Fruit fly (Drosophila melanogaster): Measurements from ENCODE around the gene CG17570.

The CG17570 gene

DNA sequence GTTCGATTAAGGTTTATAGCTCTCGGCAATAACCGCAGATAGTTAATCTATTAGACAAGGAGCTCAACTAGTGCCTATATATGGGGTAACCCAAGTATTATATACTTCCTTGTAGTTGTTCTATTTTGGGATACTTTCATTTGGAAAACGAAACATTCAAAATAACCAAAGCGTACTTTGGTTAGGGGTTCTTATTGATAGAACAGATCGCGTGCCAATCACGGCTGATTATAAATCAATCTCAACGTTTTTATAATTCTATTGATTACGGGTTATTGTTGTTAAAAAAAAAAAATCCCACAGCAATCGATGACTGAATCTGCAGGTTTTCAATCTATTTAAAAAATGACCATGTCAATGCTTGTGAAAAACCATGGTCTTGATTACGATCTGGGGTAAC is 7.1 kb downstream of the CG17570 start, which contains the start of gene CG17571:
Gene CG17571, minus strand, starts transcription at position 101 of the 400 bp plus-strand sequence.
- TF ChIP-seq EcR (GFP tag; optimal IDR thresholded peaks at IDR 0.05) = no peak
- TF ChIP-seq Dll (optimal IDR thresholded peaks at IDR 0.05) = no peak
- no peak for TF ChIP-seq usp (GFP tag; optimal IDR thresholded peaks at IDR 0.05)

DNA sequence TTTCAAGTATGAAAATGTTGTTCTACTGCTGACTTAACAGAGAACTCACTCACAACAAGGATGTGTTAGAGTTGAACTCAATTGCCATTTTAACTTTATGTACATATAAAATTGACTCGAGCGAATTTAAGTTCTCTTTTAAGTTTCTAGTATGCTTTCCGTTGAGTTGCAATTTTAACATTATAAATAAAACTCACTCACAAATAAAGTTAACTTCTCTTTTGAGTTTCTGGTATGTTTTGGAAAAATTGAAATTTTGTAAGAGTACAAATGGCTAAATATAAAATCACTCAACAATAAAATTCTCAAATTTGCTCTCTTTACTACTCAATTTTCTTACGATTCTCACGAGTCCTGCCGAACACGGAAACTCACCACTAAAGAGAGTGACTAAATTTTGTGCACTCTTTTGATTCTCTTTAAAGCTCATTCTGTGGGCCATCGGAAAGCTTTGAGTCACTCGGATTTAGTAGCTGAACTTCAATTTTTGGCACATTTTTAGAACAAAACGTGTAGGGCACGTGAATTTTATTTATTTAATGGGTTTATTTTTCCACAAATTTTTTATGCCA is 21.6 kb downstream of the CG17570 start:
- no peak for TF ChIP-seq CG8478 (optimal IDR thresholded peaks at IDR 0.05)
- TF ChIP-seq psq (optimal IDR thresholded peaks at IDR 0.05) = no peak
- no peak for TF ChIP-seq EcR (GFP tag; optimal IDR thresholded peaks at IDR 0.05)
- no peak for TF ChIP-seq usp (GFP tag; optimal IDR thresholded peaks at IDR 0.05)
- no peak for TF ChIP-seq pan (optimal IDR thresholded peaks at IDR 0.05)
- TF ChIP-seq Dll (optimal IDR thresholded peaks at IDR 0.05) = no peak

DNA sequence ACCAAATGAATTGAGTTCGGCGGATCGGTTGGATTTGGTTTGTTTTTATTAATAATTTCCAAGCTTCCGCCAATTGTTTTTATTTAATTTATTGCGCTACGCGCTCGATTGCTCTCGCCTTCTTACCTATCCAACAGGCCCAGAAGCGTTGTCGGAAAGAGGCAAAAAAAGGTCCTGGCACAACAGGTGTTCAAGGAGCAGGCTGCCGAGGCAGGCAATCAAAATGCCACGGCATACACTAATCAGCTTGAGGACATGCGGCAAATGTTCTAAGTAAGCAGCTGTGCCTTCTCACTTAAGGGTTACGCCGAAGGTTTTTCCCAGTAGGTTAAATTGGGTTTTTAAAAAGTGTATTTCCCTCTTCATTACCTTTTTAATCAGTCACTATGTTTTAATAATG is 24.1 kb downstream of the CG17570 start:
- TF ChIP-seq pan (optimal IDR thresholded peaks at IDR 0.05) = no peak
- no peak for TF ChIP-seq Dll (optimal IDR thresholded peaks at IDR 0.05)
- TF ChIP-seq psq (optimal IDR thresholded peaks at IDR 0.05) = no peak
- TF ChIP-seq usp (GFP tag; optimal IDR thresholded peaks at IDR 0.05) = no peak
- no peak for TF ChIP-seq CG8478 (optimal IDR thresholded peaks at IDR 0.05)
- no peak for TF ChIP-seq EcR (GFP tag; optimal IDR thresholded peaks at IDR 0.05)

DNA sequence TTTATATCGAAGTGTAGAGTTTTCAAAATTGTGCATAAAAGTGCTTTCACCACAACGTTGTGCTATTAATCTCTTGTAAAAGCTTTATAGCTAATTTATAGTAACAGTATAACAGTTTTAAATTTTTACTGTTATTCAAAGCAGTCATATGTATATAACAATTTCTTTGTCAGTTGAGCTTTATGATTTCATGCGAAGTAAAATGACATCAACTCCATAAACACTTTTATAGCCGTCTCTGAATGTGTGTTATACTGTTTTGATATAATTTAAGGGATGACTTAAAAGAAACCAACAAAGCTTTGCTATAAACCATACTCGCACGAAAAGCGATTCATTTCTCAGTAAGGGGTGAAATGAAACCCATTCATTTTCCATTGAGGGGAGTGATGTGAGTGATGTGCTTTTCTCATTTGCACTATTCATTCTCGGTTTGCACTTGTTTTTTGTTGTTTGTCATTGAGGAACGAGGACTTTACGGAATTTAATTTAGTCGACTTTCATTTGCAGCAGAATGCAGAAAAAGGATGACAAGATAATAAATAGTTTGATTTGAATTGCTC is 34.3 kb downstream of the CG17570 start:
- TF ChIP-seq CG8478 (optimal IDR thresholded peaks at IDR 0.05) = no peak
- no peak for TF ChIP-seq EcR (GFP tag; optimal IDR thresholded peaks at IDR 0.05)
- TF ChIP-seq pan (optimal IDR thresholded peaks at IDR 0.05) = no peak
- no peak for TF ChIP-seq psq (optimal IDR thresholded peaks at IDR 0.05)
- no peak for TF ChIP-seq Dll (optimal IDR thresholded peaks at IDR 0.05)
- no peak for TF ChIP-seq usp (GFP tag; optimal IDR thresholded peaks at IDR 0.05)

DNA sequence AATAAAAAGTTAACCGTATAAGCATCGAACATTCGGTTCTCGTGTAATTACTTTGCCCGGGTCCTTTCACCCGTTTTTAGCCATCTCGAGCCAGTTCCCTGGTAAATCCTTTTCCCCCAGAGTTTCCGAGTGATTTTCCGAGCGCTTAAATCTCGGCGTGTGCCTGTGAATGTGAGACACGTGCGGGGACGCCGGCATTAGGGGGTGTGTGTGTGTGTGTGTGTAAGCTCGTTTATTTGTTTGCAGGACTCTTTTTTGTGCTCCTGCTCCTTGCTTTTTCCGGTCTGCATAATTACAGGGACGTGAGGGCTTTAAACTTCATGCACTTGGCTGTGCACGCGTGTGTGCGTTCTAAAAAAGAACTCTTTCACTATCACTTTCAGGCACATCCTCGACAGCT is 38.4 kb downstream of the CG17570 start:
- no peak for TF ChIP-seq pan (optimal IDR thresholded peaks at IDR 0.05)
- TF ChIP-seq EcR (GFP tag; optimal IDR thresholded peaks at IDR 0.05) = no peak
- no peak for TF ChIP-seq usp (GFP tag; optimal IDR thresholded peaks at IDR 0.05)
- TF ChIP-seq psq (optimal IDR thresholded peaks at IDR 0.05) = no peak
- TF ChIP-seq CG8478 (optimal IDR thresholded peaks at IDR 0.05) = no peak
- no peak for TF ChIP-seq Dll (optimal IDR thresholded peaks at IDR 0.05)

DNA sequence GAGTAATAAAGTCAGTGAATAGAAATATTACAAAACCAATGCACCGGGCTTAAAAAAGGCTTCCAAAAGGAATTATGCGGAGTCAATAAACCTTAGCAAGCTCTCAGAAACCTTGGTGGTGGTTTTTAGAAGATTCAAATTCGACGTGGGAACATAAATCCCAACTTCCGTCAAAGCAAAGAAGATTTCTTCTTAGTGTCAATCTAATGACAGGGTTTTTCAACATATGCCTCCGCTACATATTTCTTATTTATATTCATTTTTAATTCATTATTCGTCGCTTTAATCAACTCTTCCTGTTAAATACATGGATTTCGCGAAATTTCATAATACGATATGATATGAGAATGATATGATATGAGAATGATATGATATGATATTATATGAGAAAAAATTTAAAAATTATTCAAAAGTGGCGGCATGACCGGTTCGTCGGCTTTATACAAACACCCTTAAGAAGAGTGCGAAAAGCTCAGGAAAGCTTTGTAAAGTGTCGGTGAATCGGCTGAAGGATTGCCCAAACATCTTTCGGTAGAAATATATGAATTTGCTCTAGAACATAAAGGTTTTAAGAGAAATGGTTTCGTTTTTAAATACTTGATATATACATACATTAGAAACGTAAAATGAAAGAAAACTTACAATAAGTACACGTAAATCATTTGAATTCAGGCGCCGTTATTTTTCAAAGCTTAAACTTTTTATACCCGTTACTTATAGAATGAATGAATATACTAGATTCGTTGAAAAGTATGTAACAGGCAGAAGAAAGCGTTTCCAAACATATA is 41.1 kb downstream of the CG17570 start:
- TF ChIP-seq EcR (GFP tag; optimal IDR thresholded peaks at IDR 0.05) (no peak), CG8478 (optimal IDR thresholded peaks at IDR 0.05) (no peak), psq (optimal IDR thresholded peaks at IDR 0.05) (no peak), Dll (optimal IDR thresholded peaks at IDR 0.05) (no peak), usp (GFP tag; optimal IDR thresholded peaks at IDR 0.05) (no peak), pan (optimal IDR thresholded peaks at IDR 0.05) (no peak)

All from whole organism.